Worm (Caenorhabditis elegans) whole organism, midembryonic: Measurements from ENCODE around the gene elo-7.

Source experiments
- T22C8.4 ChIP-seq: fragments of 200-800 bp; sonication (Bioruptor generic); IDR thresholded peaks from 2 replicates; pipeline ENCODE4 v1.3.6; 2022; ENCODE audit warnings: missing genetic modification characterization, missing compliant biosample characterization
- flt-1 ChIP-seq: fragments of 200-800 bp; sonication (Bioruptor generic); IDR thresholded peaks from 2 replicates; pipeline ENCODE4 v1.3.6; 2022; ENCODE audit warnings: missing genetic modification characterization, missing compliant biosample characterization
- ref-1 ChIP-seq: fragments of 200-800 bp; sonication (Bioruptor generic); conservative IDR thresholded peaks from 2 replicates; pipeline ENCODE4 v1.3.6; 2022; ENCODE audit warnings: missing genetic modification reagents, missing genetic modification characterization, missing compliant biosample characterization
- tab-1 ChIP-seq: fragments of 200-800 bp; sonication (Bioruptor generic); IDR thresholded peaks from 2 replicates; pipeline ENCODE4 v1.3.6; 2022; ENCODE audit warnings: missing genetic modification characterization, missing compliant biosample characterization
- ztf-29 ChIP-seq: fragments of 200-800 bp; sonication (Bioruptor generic); IDR thresholded peaks from 2 replicates; pipeline ENCODE4 v1.3.6; 2022; ENCODE audit warnings: missing genetic modification reagents, missing genetic modification characterization, missing compliant biosample characterization

DNA sequence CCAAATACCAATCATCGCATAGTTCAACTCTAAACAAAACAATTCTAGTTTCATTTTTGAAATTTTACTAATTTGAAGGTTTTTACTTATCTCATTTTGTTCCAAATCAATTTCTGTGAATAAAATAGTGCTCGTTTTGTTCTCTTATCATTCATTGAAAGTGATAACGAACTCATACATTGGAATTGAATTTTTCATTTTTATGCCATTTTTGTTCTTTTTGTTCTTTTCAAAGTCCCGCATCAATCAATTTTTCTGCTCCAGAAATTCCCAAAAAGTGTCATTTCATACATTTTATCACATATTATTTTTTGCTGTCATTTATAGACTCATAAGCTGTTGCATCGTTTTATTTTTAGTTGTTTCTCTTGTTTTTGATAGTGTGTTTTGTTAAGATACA, 7.8 kb downstream of the elo-7 start:
- TF ChIP-seq flt-1 (GFP tag; lab: Robert Waterston, UW), result no peak
- no peak for TF ChIP-seq T22C8.4 (GFP tag; lab: Robert Waterston, UW)
- TF ChIP-seq ztf-29, result no peak
- no peak for TF ChIP-seq tab-1 (GFP tag; lab: Robert Waterston, UW)
- TF ChIP-seq ref-1 (GFP tag; lab: Robert Waterston, UW), result no peak
